Fruit fly (Drosophila melanogaster): Measurements from ENCODE around the gene brk.

Gene brk

DNA sequence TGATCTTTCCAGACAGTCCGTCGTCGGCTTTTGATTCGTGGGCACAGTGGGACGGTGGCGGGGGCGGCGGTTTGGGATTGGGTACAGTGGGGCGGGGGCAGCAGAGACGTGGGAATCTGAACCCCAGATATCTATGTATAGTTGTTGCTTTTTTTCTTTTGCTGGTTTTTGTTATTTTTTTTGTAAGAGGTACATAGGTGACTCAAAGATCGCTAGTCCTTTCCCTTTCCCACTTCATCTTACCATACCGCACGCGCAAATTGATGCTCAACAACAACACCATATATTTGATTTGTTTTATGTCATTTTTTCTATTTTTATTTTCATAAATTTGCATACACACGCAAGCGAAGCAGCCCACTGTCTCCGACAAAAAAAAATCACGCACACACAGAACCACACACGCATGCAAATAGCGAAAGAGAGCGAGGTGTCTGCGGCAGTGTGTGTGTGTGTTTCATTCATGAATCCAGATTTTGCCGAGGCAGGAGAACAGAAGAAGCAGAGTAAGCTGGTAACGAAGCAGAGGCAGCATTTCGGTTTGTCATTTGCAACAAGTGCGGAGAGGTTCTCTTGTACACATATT is 1.9 kb upstream of the brk start (continued):
- peak; percentile 26 for TF ChIP-seq CG1832 (GFP tag; optimal IDR thresholded peaks at IDR 0.05)
- TF ChIP-seq her (GFP tag; optimal IDR thresholded peaks at IDR 0.05): no peak
- no peak for TF ChIP-seq CG12071 (GFP tag; optimal IDR thresholded peaks at IDR 0.05)
- peak; percentile 30 for TF ChIP-seq Hr3 (GFP tag; optimal IDR thresholded peaks at IDR 0.05)
- TF ChIP-seq bigmax (GFP tag; optimal IDR thresholded peaks at IDR 0.05): no peak
- TF ChIP-seq CG11247 (GFP tag; IDR thresholded peaks at IDR 0.05): no peak
- TF ChIP-seq tx (GFP tag; optimal IDR thresholded peaks at IDR 0.05): no peak
- TF ChIP-seq CG15011 (GFP tag; optimal IDR thresholded peaks at IDR 0.05): peak; percentile 11
- peak; percentile 48; the same call in 2 of the 3 replicates for TF ChIP-seq tgo (GFP tag; IDR thresholded peaks at IDR 0.05)
- peak; percentile 61 for TF ChIP-seq CG4424 (GFP tag; optimal IDR thresholded peaks at IDR 0.05)
- peak; percentile 51 for TF ChIP-seq Usf (GFP tag; optimal IDR thresholded peaks at IDR 0.05)
- TF ChIP-seq CG17829 (tag; optimal IDR thresholded peaks at IDR 0.05): peak; percentile 61
- peak; percentile 74 for TF ChIP-seq CoRest (tag; optimal IDR thresholded peaks at IDR 0.05)
- TF ChIP-seq C15 (GFP tag; IDR thresholded peaks at IDR 0.05): no peak
- no peak for TF ChIP-seq pros (GFP tag; optimal IDR thresholded peaks at IDR 0.05)
- TF ChIP-seq Dip3 (GFP tag; optimal IDR thresholded peaks at IDR 0.05): peak; percentile 6
- TF ChIP-seq HmgZ (tag; optimal IDR thresholded peaks at IDR 0.05): no peak
- TF ChIP-seq CG14050 (GFP tag; IDR thresholded peaks at IDR 0.05): peak; percentile 12; the same call in 1 of the 3 replicates
- no peak for TF ChIP-seq slou (GFP tag; optimal IDR thresholded peaks at IDR 0.05)
- no peak for TF ChIP-seq CHES-1-like (GFP tag; optimal IDR thresholded peaks at IDR 0.05)
- TF ChIP-seq gsb (GFP tag; IDR thresholded peaks at IDR 0.05): no peak
- TF ChIP-seq CG30020 (tag; optimal IDR thresholded peaks at IDR 0.05): no peak
- peak; percentile 51 for TF ChIP-seq ac (GFP tag; optimal IDR thresholded peaks at IDR 0.05)
- TF ChIP-seq CG8359 (GFP tag; optimal IDR thresholded peaks at IDR 0.05; ENCODE audit: borderline replicate concordance): peak; percentile 16
- TF ChIP-seq CG1792 (GFP tag; optimal IDR thresholded peaks at IDR 0.05): no peak
- peak; percentile 50 for TF ChIP-seq cg (GFP tag; optimal IDR thresholded peaks at IDR 0.05)
- peak; percentile 47 for TF ChIP-seq ind (GFP tag; optimal IDR thresholded peaks at IDR 0.05)
- TF ChIP-seq Blimp-1 (GFP tag; optimal IDR thresholded peaks at IDR 0.05): peak; percentile 54
- no peak for TF ChIP-seq scrt (GFP tag; optimal IDR thresholded peaks at IDR 0.05)
- TF ChIP-seq CG18476 (GFP tag; optimal IDR thresholded peaks at IDR 0.05): no peak
- no peak for TF ChIP-seq pita (GFP tag; optimal IDR thresholded peaks at IDR 0.05)
- TF ChIP-seq CG42726 (GFP tag; IDR thresholded peaks at IDR 0.05; ENCODE audit: partially characterized antibody): no peak
- TF ChIP-seq dmrt99B (tag; optimal IDR thresholded peaks at IDR 0.05): peak; percentile 69
- no peak for TF ChIP-seq GATAe (GFP tag; conservative IDR thresholded peaks at IDR 0.05)
- TF ChIP-seq fd96Cb (tag; optimal IDR thresholded peaks at IDR 0.05): peak; percentile 35
- TF ChIP-seq CG2129 (GFP tag; IDR thresholded peaks at IDR 0.05; ENCODE audit: partially characterized antibody): no peak
- peak; percentile 22 to 30 for TF ChIP-seq Pdp1 (GFP tag; optimal IDR thresholded peaks at IDR 0.05)
- TF ChIP-seq ham (GFP tag; IDR thresholded peaks at IDR 0.05): no peak
- TF ChIP-seq CG3065 (GFP tag; optimal IDR thresholded peaks at IDR 0.05): no peak
- no peak for TF ChIP-seq CG13296 (GFP tag; optimal IDR thresholded peaks at IDR 0.05)
- TF ChIP-seq ap (GFP tag; IDR thresholded peaks at IDR 0.05): peak; percentile 55
- 0 out of 2 replicates have a peak, but pooled peaks have one; percentile 24 for TF ChIP-seq E2f2 (GFP tag; IDR thresholded peaks at IDR 0.05)
- TF ChIP-seq phol (tag; optimal IDR thresholded peaks at IDR 0.05): peak; percentile 75
- TF ChIP-seq Rfx (GFP tag; IDR thresholded peaks at IDR 0.05): peak; percentile 24; the same call in 1 of the 2 replicates
- peak; percentile 49 for TF ChIP-seq lab (GFP tag; optimal IDR thresholded peaks at IDR 0.05)
- no peak for TF ChIP-seq Doc3 (GFP tag; IDR thresholded peaks at IDR 0.05; ENCODE audit: partially characterized antibody)
- TF ChIP-seq ranshi (GFP tag; IDR thresholded peaks at IDR 0.05): peak; percentile 40; the same call in 1 of the 2 replicates
- TF ChIP-seq CG13123 (GFP tag; optimal IDR thresholded peaks at IDR 0.05): no peak
- no peak for TF ChIP-seq Dfd (GFP tag; optimal IDR thresholded peaks at IDR 0.05)
- no peak for TF ChIP-seq Atf6 (GFP tag; IDR thresholded peaks at IDR 0.05)
